Worm (Caenorhabditis elegans) whole organism, L2 larva: ENCODE data around the gene osm-8.

Experiments used
- C34F6.9 ChIP-seq: fragments of 150-350 bp; optimal IDR thresholded peaks from 2 replicates; lab custom pipeline; 2014; ENCODE audit warnings: missing biosample characterization, missing genetic modification characterization
- F13H6.1 ChIP-seq: sonication (generic microtip); optimal IDR thresholded peaks from 2 replicates; lab custom pipeline; 2016; ENCODE audit warnings: missing genetic modification characterization, missing compliant biosample characterization
- R02D3.7 ChIP-seq: fragments of 150-350 bp; optimal IDR thresholded peaks from 2 replicates; lab custom pipeline; 2014; ENCODE audit warnings: missing biosample characterization, missing genetic modification characterization
- ZK546.5 ChIP-seq: sonication (generic microtip); optimal IDR thresholded peaks from 2 replicates; lab custom pipeline; 2017; ENCODE audit warnings: missing biosample characterization, missing genetic modification characterization
- alr-1 ChIP-seq: fragments of 150-350 bp; optimal IDR thresholded peaks from 2 replicates; lab custom pipeline; 2014; ENCODE audit warnings: missing biosample characterization, missing genetic modification characterization
- aly-2 ChIP-seq: fragments of 150-350 bp; optimal IDR thresholded peaks from 2 replicates; lab custom pipeline; 2014; ENCODE audit warnings: missing biosample characterization, missing genetic modification characterization
- ama-1 ChIP-seq: fragments of 150-350 bp; optimal IDR thresholded peaks from 2 replicates; lab custom pipeline; 2018; ENCODE audit warnings: inconsistent platforms
- blmp-1 ChIP-seq: sonication (generic microtip); optimal IDR thresholded peaks from 2 replicates; lab custom pipeline; 2017; ENCODE audit warnings: missing genetic modification characterization, mild to moderate bottlenecking, missing compliant biosample characterization, antibody characterized with exemption, moderate library complexity; ENCODE audit not compliant: insufficient read depth
- ceh-16 ChIP-seq: fragments of 150-350 bp; optimal IDR thresholded peaks from 2 replicates; lab custom pipeline; 2014; ENCODE audit warnings: missing biosample characterization, missing genetic modification characterization
- ceh-82 ChIP-seq: fragments of 150-350 bp; optimal IDR thresholded peaks from 2 replicates; lab custom pipeline; 2014; ENCODE audit warnings: missing biosample characterization, missing genetic modification characterization
- crh-2 ChIP-seq: sonication (generic microtip); optimal IDR thresholded peaks from 2 replicates; lab custom pipeline; 2017; ENCODE audit warnings: missing biosample characterization, missing genetic modification characterization
- egl-27 ChIP-seq: sonication (generic microtip); optimal IDR thresholded peaks from 3 replicates; lab custom pipeline; 2017; ENCODE audit warnings: missing biosample characterization, missing genetic modification reagents, missing genetic modification characterization
- elt-1 ChIP-seq: fragments of 150-350 bp; optimal IDR thresholded peaks from 2 replicates; lab custom pipeline; 2014; ENCODE audit warnings: missing biosample characterization, missing genetic modification characterization
- elt-3 ChIP-seq: sonication (generic microtip); optimal IDR thresholded peaks from 2 replicates; lab custom pipeline; 2017; ENCODE audit warnings: missing biosample characterization, missing genetic modification characterization
- fos-1 ChIP-seq: fragments of 150-350 bp; optimal IDR thresholded peaks from 2 replicates; lab custom pipeline; 2014; ENCODE audit warnings: missing biosample characterization, missing genetic modification characterization
- gmeb-1 ChIP-seq: fragments of 150-350 bp; optimal IDR thresholded peaks from 2 replicates; lab custom pipeline; 2014; ENCODE audit warnings: missing biosample characterization, missing genetic modification characterization
- lin-11 ChIP-seq: fragments of 150-350 bp; sonication (generic microtip); optimal IDR thresholded peaks from 2 replicates; lab custom pipeline; 2014; ENCODE audit warnings: missing biosample characterization, missing genetic modification characterization, inconsistent platforms, mixed read lengths
- lin-13 ChIP-seq: fragments of 150-350 bp; optimal IDR thresholded peaks from 2 replicates; lab custom pipeline; 2014; ENCODE audit warnings: missing biosample characterization, missing genetic modification reagents, missing genetic modification characterization
- lin-39 ChIP-seq: fragments of 150-350 bp; optimal IDR thresholded peaks from 2 replicates; lab custom pipeline; 2014; ENCODE audit warnings: missing biosample characterization, missing genetic modification reagents, missing genetic modification characterization
- lsy-2 ChIP-seq, 2 experiments: fragments of 150-350 bp in 1 of 2; sonication (generic microtip) in 1 of 2; optimal IDR thresholded peaks; 2 replicates each; lab custom pipeline; 2014 to 2017; ENCODE audit warnings: missing biosample characterization in 2 of 2, missing genetic modification characterization in 2 of 2
- mab-5 ChIP-seq: fragments of 150-350 bp; optimal IDR thresholded peaks from 2 replicates; lab custom pipeline; 2014; ENCODE audit warnings: missing biosample characterization, missing genetic modification characterization
- mbf-1 ChIP-seq: sonication (generic microtip); optimal IDR thresholded peaks from 2 replicates; lab custom pipeline; 2017; ENCODE audit warnings: missing biosample characterization, missing genetic modification characterization
- mdl-1 ChIP-seq, 2 experiments: fragments of 150-350 bp in 1 of 2; sonication (generic microtip) in 1 of 2; optimal IDR thresholded peaks; 2 replicates each; lab custom pipeline; 2017; ENCODE audit warnings: missing biosample characterization in 2 of 2, missing genetic modification characterization in 2 of 2
- nhr-10 ChIP-seq: sonication (generic microtip); optimal IDR thresholded peaks from 2 replicates; lab custom pipeline; 2017; ENCODE audit warnings: missing biosample characterization, missing genetic modification characterization
- nhr-11 ChIP-seq: fragments of 150-350 bp; optimal IDR thresholded peaks from 2 replicates; lab custom pipeline; 2014; ENCODE audit warnings: missing biosample characterization, missing genetic modification characterization
- nhr-12 ChIP-seq: fragments of 150-350 bp; optimal IDR thresholded peaks from 2 replicates; lab custom pipeline; 2014; ENCODE audit warnings: missing biosample characterization, missing genetic modification characterization
- nhr-129 ChIP-seq: fragments of 150-350 bp; optimal IDR thresholded peaks from 2 replicates; lab custom pipeline; 2014; ENCODE audit warnings: missing biosample characterization, missing genetic modification characterization
- nhr-21 ChIP-seq: fragments of 150-350 bp; optimal IDR thresholded peaks from 2 replicates; lab custom pipeline; 2014; ENCODE audit warnings: missing biosample characterization, missing genetic modification characterization
- nhr-23 ChIP-seq: fragments of 150-350 bp; optimal IDR thresholded peaks from 2 replicates; lab custom pipeline; 2014; ENCODE audit warnings: missing biosample characterization, missing genetic modification reagents, missing genetic modification characterization
- nhr-237 ChIP-seq: fragments of 150-350 bp; optimal IDR thresholded peaks from 2 replicates; lab custom pipeline; 2014; ENCODE audit warnings: missing biosample characterization, missing genetic modification characterization
- nhr-25 ChIP-seq: fragments of 150-350 bp; sonication (generic microtip); optimal IDR thresholded peaks from 3 replicates; lab custom pipeline; 2014; ENCODE audit warnings: missing biosample characterization, missing genetic modification characterization
- nhr-6 ChIP-seq: fragments of 150-350 bp; optimal IDR thresholded peaks from 2 replicates; lab custom pipeline; 2014; ENCODE audit warnings: missing biosample characterization, missing genetic modification characterization
- nhr-77 ChIP-seq: fragments of 150-350 bp; optimal IDR thresholded peaks from 2 replicates; lab custom pipeline; 2014; ENCODE audit warnings: missing biosample characterization, missing genetic modification characterization
- peb-1 ChIP-seq: fragments of 150-350 bp; optimal IDR thresholded peaks from 2 replicates; lab custom pipeline; 2014; ENCODE audit warnings: missing biosample characterization, missing genetic modification characterization
- sem-4 ChIP-seq: fragments of 150-350 bp; optimal IDR thresholded peaks from 2 replicates; lab custom pipeline; 2014; ENCODE audit warnings: missing biosample characterization, missing genetic modification reagents, missing genetic modification characterization
- skn-1 ChIP-seq: sonication (generic microtip); optimal IDR thresholded peaks from 2 replicates; lab custom pipeline; 2017; ENCODE audit warnings: missing biosample characterization, missing genetic modification characterization
- sma-3 ChIP-seq: sonication (generic microtip); optimal IDR thresholded peaks from 2 replicates; lab custom pipeline; 2016; ENCODE audit warnings: missing genetic modification reagents, missing genetic modification characterization, missing compliant biosample characterization
- sma-9 ChIP-seq, 2 experiments: fragments of 150-350 bp in 1 of 2; sonication (generic microtip) in 1 of 2; optimal IDR thresholded peaks; 2 replicates each; lab custom pipeline; 2014 to 2016; ENCODE audit warnings: missing genetic modification characterization in 2 of 2, mild to moderate bottlenecking in 1 of 2, missing biosample characterization in 1 of 2, missing compliant biosample characterization in 1 of 2, missing genetic modification reagents in 1 of 2, moderate library complexity in 1 of 2
- snpc-4 ChIP-seq: fragments of 150-350 bp; optimal IDR thresholded peaks from 2 replicates; lab custom pipeline; 2014; ENCODE audit warnings: missing biosample characterization, missing genetic modification characterization
- unc-39 ChIP-seq: fragments of 150-350 bp; optimal IDR thresholded peaks from 2 replicates; lab custom pipeline; 2014; ENCODE audit warnings: missing biosample characterization, missing genetic modification characterization
- unc-55 ChIP-seq: fragments of 150-350 bp; sonication (generic microtip); optimal IDR thresholded peaks from 3 replicates; lab custom pipeline; 2014; ENCODE audit warnings: missing biosample characterization, missing genetic modification reagents, missing genetic modification characterization
- unc-62 ChIP-seq: fragments of 150-350 bp; optimal IDR thresholded peaks from 2 replicates; lab custom pipeline; 2014; ENCODE audit warnings: missing biosample characterization, missing genetic modification reagents, missing genetic modification characterization
- zag-1 ChIP-seq: fragments of 150-350 bp; optimal IDR thresholded peaks from 2 replicates; lab custom pipeline; 2014; ENCODE audit warnings: missing biosample characterization, missing genetic modification characterization
- ztf-1 ChIP-seq: fragments of 200-800 bp; sonication (Bioruptor generic); conservative IDR thresholded peaks from 2 replicates; pipeline ENCODE4 v1.3.6; 2022; ENCODE audit warnings: missing genetic modification characterization, missing compliant biosample characterization
- ztf-11 ChIP-seq: sonication (generic microtip); optimal IDR thresholded peaks from 2 replicates; lab custom pipeline; 2017; ENCODE audit warnings: missing biosample characterization, missing genetic modification characterization
- ztf-4 ChIP-seq: fragments of 150-350 bp; optimal IDR thresholded peaks from 2 replicates; lab custom pipeline; 2014; ENCODE audit warnings: missing biosample characterization, missing genetic modification characterization

Gene osm-8

ce11 chrII:7605306-7605705 is at the start of gene osm-8:
osm-8 (minus strand) TSS chrII:7605406.
- TF ChIP-seq mdl-1 (tag; optimal IDR thresholded peaks at IDR 0.05; lab: Kevin White, UChicago) (no peak), nhr-21 (tag; lab: Kevin White, UChicago) (no peak), lin-11 (tag; lab: Kevin White, UChicago) (no peak), zag-1 (tag; lab: Kevin White, UChicago) (no peak), nhr-12 (tag; lab: Kevin White, UChicago) (no peak), nhr-25 (no peak), ZK546.5 (tag; lab: Kevin White, UChicago) (no peak)

- no peak for TF ChIP-seq zag-1 (tag; lab: Kevin White, UChicago)
- no peak for TF ChIP-seq nhr-23 (tag; lab: Kevin White, UChicago)
- TF ChIP-seq nhr-6 (tag; lab: Kevin White, UChicago): no peak
Measured at ce11 chrII:7651171-7651570, 46.0 kb upstream of the osm-8 start, which contains the start of gene pde-4. pde-4 (minus strand) TSS chrII:7651246.

ce11 chrII:7643214-7643613 is 38.0 kb upstream of the osm-8 start:
- TF ChIP-seq ztf-1 (GFP tag; lab: Robert Waterston, UW) (no peak), mab-5 (tag; lab: Kevin White, UChicago) (peak; percentile 0)
- TF ChIP-seq, all 48 proteins: peak for 1

ce11 chrII:7642016-7642653 is 36.9 kb upstream of the osm-8 start:
- TF ChIP-seq ceh-82 (tag; lab: Kevin White, UChicago) (peak; percentile 46), alr-1 (no peak), elt-1 (tag; lab: Kevin White, UChicago) (no peak), nhr-21 (tag; lab: Kevin White, UChicago) (peak; percentile 6), nhr-10 (tag; lab: Kevin White, UChicago) (no peak), ama-1 (lab: Kevin White, UChicago) (no peak), unc-39 (no peak), R02D3.7 (tag; lab: Kevin White, UChicago) (no peak), aly-2 (tag; lab: Kevin White, UChicago) (no peak), lin-13 (GFP tag; lab: Kevin White, UChicago) (peak; percentile 33), C34F6.9 (tag; lab: Kevin White, UChicago) (peak; percentile 83), elt-3 (no peak), nhr-25 (no peak), nhr-11 (tag; lab: Kevin White, UChicago) (no peak), egl-27 (tag; lab: Kevin White, UChicago) (peak; percentile 19), sma-3 (no peak), nhr-23 (tag; lab: Kevin White, UChicago) (no peak), ztf-11 (tag; lab: Kevin White, UChicago) (no peak), sma-9 (GFP tag; optimal IDR thresholded peaks at IDR 0.05; lab: Kevin White, UChicago) (peak; percentile 76), sma-9 (tag; optimal IDR thresholded peaks at IDR 0.05; lab: Kevin White, UChicago) (no peak), unc-55 (GFP tag; lab: Kevin White, UChicago) (peak; percentile 72), lin-39 (tag; lab: Kevin White, UChicago) (no peak), ceh-16 (tag; lab: Kevin White, UChicago) (no peak), nhr-6 (tag; lab: Kevin White, UChicago) (peak; percentile 76), nhr-77 (tag; lab: Kevin White, UChicago) (no peak), crh-2 (tag; lab: Kevin White, UChicago) (peak; percentile 71), F13H6.1 (tag; lab: Kevin White, UChicago) (peak; percentile 96), lin-11 (tag; lab: Kevin White, UChicago) (peak; percentile 61), nhr-12 (tag; lab: Kevin White, UChicago) (no peak), peb-1 (tag; lab: Kevin White, UChicago) (no peak), sem-4 (tag; lab: Kevin White, UChicago) (peak; percentile 71), nhr-237 (tag; lab: Kevin White, UChicago) (no peak), ztf-1 (GFP tag; lab: Robert Waterston, UW) (no peak), gmeb-1 (tag; lab: Kevin White, UChicago) (no peak), ztf-4 (tag; lab: Kevin White, UChicago) (peak; percentile 32), lsy-2 (tag; optimal IDR thresholded peaks at IDR 0.05; lab: Kevin White, UChicago) (peak; percentile 12 to 79), snpc-4 (tag; lab: Kevin White, UChicago) (peak; percentile 53), skn-1 (tag; lab: Kevin White, UChicago) (no peak), zag-1 (tag; lab: Kevin White, UChicago) (peak; percentile 89), mbf-1 (no peak), mab-5 (tag; lab: Kevin White, UChicago) (peak; percentile 67), ZK546.5 (tag; lab: Kevin White, UChicago) (no peak), blmp-1 (tag; lab: Kevin White, UChicago) (no peak), nhr-129 (peak; percentile 87), unc-62 (GFP tag; lab: Kevin White, UChicago) (no peak), fos-1 (tag; lab: Kevin White, UChicago) (no peak)
